Fruit fly (Drosophila melanogaster) whole organism, embryonic: ENCODE data around the gene rdog.

ENCODE experiments used
- Asciz ChIP-seq: fragments of 200-800 bp; sonication (Bioruptor generic); optimal IDR thresholded peaks from 2 replicates; lab custom pipeline; 2017; ENCODE audit warnings: missing biosample characterization, mild to moderate bottlenecking, missing genetic modification characterization, missing genetic modification reagents
- CG10267 ChIP-seq: fragments of 200-800 bp; sonication (Bioruptor generic); optimal IDR thresholded peaks from 2 replicates; lab custom pipeline; 2018; ENCODE audit warnings: missing biosample characterization, mild to moderate bottlenecking, missing genetic modification characterization, moderate library complexity
- CG11696 ChIP-seq: fragments of 200-800 bp; sonication (Bioruptor generic); IDR thresholded peaks from 2 replicates; pipeline ENCODE4 v1.3.6; 2022; ENCODE audit warnings: missing biosample characterization, missing genetic modification characterization
- CG12219 ChIP-seq: fragments of 200-800 bp; sonication (Bioruptor generic); optimal IDR thresholded peaks from 3 replicates; lab custom pipeline; 2018; ENCODE audit warnings: missing biosample characterization, mild to moderate bottlenecking, missing genetic modification characterization
- CG12942 ChIP-seq: fragments of 200-800 bp; sonication (Bioruptor generic); optimal IDR thresholded peaks from 3 replicates; lab custom pipeline; 2016; ENCODE audit warnings: missing biosample characterization, missing genetic modification characterization
- CG1529 ChIP-seq: fragments of 200-800 bp; sonication (Bioruptor generic); optimal IDR thresholded peaks from 3 replicates; lab custom pipeline; 2018; ENCODE audit warnings: missing biosample characterization, missing genetic modification characterization
- CG16813 ChIP-seq: fragments of 200-800 bp; sonication (Bioruptor generic); IDR thresholded peaks from 3 replicates; pipeline ENCODE4 v1.3.6; 2022; ENCODE audit warnings: missing biosample characterization, missing genetic modification characterization; ENCODE audit not compliant: partially characterized antibody
- CG17186 ChIP-seq: fragments of 200-800 bp; sonication (Bioruptor generic); optimal IDR thresholded peaks from 3 replicates; lab custom pipeline; 2017; ENCODE audit warnings: missing biosample characterization, missing genetic modification reagents, missing genetic modification characterization
- CG32772 ChIP-seq: fragments of 200-800 bp; sonication (Bioruptor generic); IDR thresholded peaks from 2 replicates; pipeline ENCODE4 v1.3.6; 2022; ENCODE audit warnings: missing biosample characterization, missing genetic modification characterization
- CG33557 ChIP-seq: fragments of 200-800 bp; sonication (Bioruptor generic); optimal IDR thresholded peaks from 2 replicates; lab custom pipeline; 2019; ENCODE audit warnings: missing biosample characterization, mild to moderate bottlenecking, missing genetic modification characterization, moderate library complexity
- CG34224 ChIP-seq: fragments of 200-800 bp; sonication (Bioruptor generic); IDR thresholded peaks from 3 replicates; pipeline ENCODE4 v1.3.6; 2022; ENCODE audit warnings: missing biosample characterization, missing genetic modification characterization; ENCODE audit not compliant: partially characterized antibody
- CG3726 ChIP-seq: fragments of 200-800 bp; sonication (Bioruptor generic); IDR thresholded peaks from 3 replicates; pipeline ENCODE4, ENCODE4 v1.3.6; 2022; ENCODE audit warnings: missing biosample characterization, missing genetic modification characterization
- CG3995 ChIP-seq: fragments of 200-800 bp; sonication (Bioruptor generic); optimal IDR thresholded peaks from 3 replicates; lab custom pipeline; 2016; ENCODE audit warnings: missing biosample characterization, missing genetic modification characterization
- CG4328 ChIP-seq: fragments of 200-800 bp; sonication (Bioruptor generic); optimal IDR thresholded peaks from 3 replicates; lab custom pipeline; 2017; ENCODE audit warnings: missing biosample characterization, missing genetic modification reagents, missing genetic modification characterization
- CG4617 ChIP-seq: fragments of 200-800 bp; sonication (Bioruptor generic); optimal IDR thresholded peaks from 3 replicates; lab custom pipeline; 2016; ENCODE audit warnings: missing biosample characterization, missing genetic modification characterization, borderline replicate concordance
- CG5245 ChIP-seq: fragments of 200-800 bp; sonication (Bioruptor generic); optimal IDR thresholded peaks from 3 replicates; lab custom pipeline; 2016; ENCODE audit warnings: missing biosample characterization, missing genetic modification characterization
- CG6272 ChIP-seq: fragments of 200-800 bp; sonication (Bioruptor generic); IDR thresholded peaks from 2 replicates; pipeline ENCODE4 v1.3.6; 2022; ENCODE audit warnings: missing biosample characterization, missing genetic modification characterization
- CG7357 ChIP-seq: fragments of 200-800 bp; sonication (Bioruptor generic); IDR thresholded peaks from 3 replicates; pipeline ENCODE4 v1.3.6; 2022; ENCODE audit warnings: missing biosample characterization, missing genetic modification characterization
- CG7556 ChIP-seq: fragments of 200-800 bp; sonication (Bioruptor generic); optimal IDR thresholded peaks from 2 replicates; lab custom pipeline; 2017; ENCODE audit warnings: missing biosample characterization, mild to moderate bottlenecking, missing genetic modification characterization
- CG7963 ChIP-seq: fragments of 200-800 bp; sonication (Bioruptor generic); IDR thresholded peaks from 3 replicates; pipeline ENCODE4 v1.3.6; 2022; ENCODE audit warnings: missing biosample characterization, missing genetic modification characterization; ENCODE audit not compliant: partially characterized antibody
- Chrac-16 ChIP-seq: fragments of 200-800 bp; sonication (Bioruptor generic); optimal IDR thresholded peaks from 3 replicates; lab custom pipeline; 2016; ENCODE audit warnings: missing biosample characterization, missing genetic modification characterization
- D19A ChIP-seq: fragments of 200-800 bp; optimal IDR thresholded peaks from 3 replicates; lab custom pipeline; 2019; ENCODE audit warnings: missing biosample characterization, mild to moderate bottlenecking, missing genetic modification characterization, moderate library complexity
- Dip2 ChIP-seq: fragments of 200-800 bp; sonication (Bioruptor generic); IDR thresholded peaks from 2 replicates; pipeline ENCODE4 v1.3.6; 2022; ENCODE audit warnings: missing biosample characterization, missing genetic modification characterization
- Fer1 ChIP-seq: fragments of 200-800 bp; sonication (Bioruptor generic); optimal IDR thresholded peaks from 2 replicates; lab custom pipeline; 2017; ENCODE audit warnings: missing biosample characterization, mild to moderate bottlenecking, missing genetic modification characterization
- Gug ChIP-seq: fragments of 200-800 bp; sonication (Bioruptor generic); IDR thresholded peaks from 4 replicates; pipeline ENCODE4 v1.3.6; 2022; ENCODE audit warnings: missing biosample characterization, missing genetic modification characterization
- Hr39 ChIP-seq: fragments of >200 bp; optimal IDR thresholded peaks from 2 replicates; lab custom pipeline; 2017
- Oaz ChIP-seq: fragments of 200-800 bp; sonication (Bioruptor generic); IDR thresholded peaks from 2 replicates; pipeline ENCODE4 v1.3.6; 2022; ENCODE audit warnings: missing biosample characterization, missing genetic modification characterization
- TFAM ChIP-seq: fragments of 200-800 bp; sonication (Bioruptor generic); optimal IDR thresholded peaks from 2 replicates; lab custom pipeline; 2017; ENCODE audit warnings: missing biosample characterization, missing genetic modification characterization, inconsistent platforms
- Trl ChIP-seq, 3 experiments: fragments of >200 bp in 2 of 3; fragments of 200-800 bp in 1 of 3; sonication (Bioruptor generic) in 1 of 3; optimal IDR thresholded peaks; 2 replicates in 1 of 3; 3 replicates in 2 of 3; lab custom pipeline; 2016 to 2017; ENCODE audit warnings: missing biosample characterization in 1 of 3, missing genetic modification characterization in 1 of 3
- Xrp1 ChIP-seq: fragments of 200-800 bp; sonication (Bioruptor generic); IDR thresholded peaks from 2 replicates; pipeline ENCODE4 v1.3.6; 2022; ENCODE audit warnings: missing biosample characterization, missing genetic modification characterization
- bigmax ChIP-seq: fragments of 200-800 bp; sonication (Bioruptor generic); optimal IDR thresholded peaks from 2 replicates; lab custom pipeline; 2018; ENCODE audit warnings: missing biosample characterization, mild to moderate bottlenecking, missing genetic modification characterization
- cas ChIP-seq: fragments of 200-800 bp; sonication (Bioruptor generic); IDR thresholded peaks from 2 replicates; pipeline ENCODE4 v1.3.6; 2022; ENCODE audit warnings: missing biosample characterization, missing genetic modification characterization
- dimm ChIP-seq: fragments of 200-800 bp; sonication (Bioruptor generic); IDR thresholded peaks from 2 replicates; pipeline ENCODE4 v1.3.6; 2022; ENCODE audit warnings: missing biosample characterization, missing genetic modification characterization
- disco-r ChIP-seq: fragments of 200-800 bp; sonication (Bioruptor generic); optimal IDR thresholded peaks from 2 replicates; lab custom pipeline; 2016; ENCODE audit warnings: missing biosample characterization, missing genetic modification characterization
- dpn ChIP-seq, 2 experiments: fragments of 200-800 bp; sonication (Bioruptor generic); optimal IDR thresholded peaks; 3 replicates each; lab custom pipeline; 2016; ENCODE audit warnings: missing biosample characterization in 2 of 2, missing genetic modification characterization in 2 of 2
- ewg ChIP-seq: fragments of 200-800 bp; sonication (Bioruptor generic); optimal IDR thresholded peaks from 3 replicates; lab custom pipeline; 2017; ENCODE audit warnings: mild to moderate bottlenecking, missing biosample characterization, missing genetic modification reagents, missing genetic modification characterization
- exex ChIP-seq: fragments of 200-800 bp; sonication (Bioruptor generic); optimal IDR thresholded peaks from 4 replicates; lab custom pipeline; 2018; ENCODE audit warnings: missing biosample characterization, mild to moderate bottlenecking, missing genetic modification characterization, moderate library complexity
- grau ChIP-seq: fragments of 200-800 bp; optimal IDR thresholded peaks from 3 replicates; lab custom pipeline; 2019; ENCODE audit warnings: missing biosample characterization, mild to moderate bottlenecking, missing genetic modification characterization, moderate library complexity
- gro ChIP-seq: fragments of 200-800 bp; sonication (Bioruptor generic); optimal IDR thresholded peaks from 2 replicates; lab custom pipeline; 2016; ENCODE audit warnings: missing biosample characterization, missing genetic modification characterization
- kah ChIP-seq: fragments of 200-800 bp; sonication (Bioruptor generic); optimal IDR thresholded peaks from 2 replicates; lab custom pipeline; 2018; ENCODE audit warnings: missing biosample characterization, mild to moderate bottlenecking, missing genetic modification characterization
- kay ChIP-seq: fragments of 200-800 bp; sonication (Bioruptor generic); optimal IDR thresholded peaks from 2 replicates; lab custom pipeline; 2016; ENCODE audit warnings: missing biosample characterization, missing genetic modification characterization
- phol ChIP-seq: fragments of 200-800 bp; sonication (Bioruptor generic); optimal IDR thresholded peaks from 3 replicates; lab custom pipeline; 2018; ENCODE audit warnings: missing biosample characterization, mild to moderate bottlenecking, missing genetic modification characterization, moderate library complexity
- pita ChIP-seq: fragments of 200-800 bp; sonication (Bioruptor generic); optimal IDR thresholded peaks from 2 replicates; lab custom pipeline; 2017; ENCODE audit warnings: missing biosample characterization, mild to moderate bottlenecking, missing genetic modification characterization
- pros ChIP-seq: fragments of 200-800 bp; sonication (Bioruptor generic); optimal IDR thresholded peaks from 3 replicates; lab custom pipeline; 2019; ENCODE audit warnings: missing biosample characterization, mild to moderate bottlenecking, missing genetic modification characterization, moderate library complexity
- pum ChIP-seq: fragments of 200-800 bp; sonication (Bioruptor generic); optimal IDR thresholded peaks from 2 replicates; lab custom pipeline; 2016; ENCODE audit warnings: missing biosample characterization, missing genetic modification characterization
- scrt ChIP-seq: fragments of 200-800 bp; sonication (Bioruptor generic); optimal IDR thresholded peaks from 2 replicates; lab custom pipeline; 2018; ENCODE audit warnings: missing biosample characterization, mild to moderate bottlenecking, missing genetic modification characterization, moderate library complexity
- sens ChIP-seq: fragments of 200-800 bp; sonication (Bioruptor generic); peaks from one replicate; lab custom pipeline; 2016; ENCODE audit warnings: missing biosample characterization, missing genetic modification characterization
- sqz ChIP-seq: fragments of 200-800 bp; sonication (Bioruptor generic); optimal IDR thresholded peaks from 3 replicates; lab custom pipeline; 2018; ENCODE audit warnings: missing biosample characterization, mild to moderate bottlenecking, missing genetic modification characterization
- tup ChIP-seq: fragments of 200-800 bp; sonication (Bioruptor generic); optimal IDR thresholded peaks from 2 replicates; lab custom pipeline; 2016; ENCODE audit warnings: missing biosample characterization, mild to moderate bottlenecking, missing genetic modification characterization, moderate library complexity
- twi ChIP-seq: fragments of 200-800 bp; optimal IDR thresholded peaks from 2 replicates; lab custom pipeline; 2019; ENCODE audit warnings: missing biosample characterization, mild to moderate bottlenecking, missing genetic modification characterization, moderate library complexity
- vvl ChIP-seq: fragments of 200-800 bp; sonication (Bioruptor generic); IDR thresholded peaks from 2 replicates; pipeline ENCODE4 v1.3.6; 2022; ENCODE audit warnings: missing biosample characterization, missing genetic modification characterization

Gene rdog

DNA sequence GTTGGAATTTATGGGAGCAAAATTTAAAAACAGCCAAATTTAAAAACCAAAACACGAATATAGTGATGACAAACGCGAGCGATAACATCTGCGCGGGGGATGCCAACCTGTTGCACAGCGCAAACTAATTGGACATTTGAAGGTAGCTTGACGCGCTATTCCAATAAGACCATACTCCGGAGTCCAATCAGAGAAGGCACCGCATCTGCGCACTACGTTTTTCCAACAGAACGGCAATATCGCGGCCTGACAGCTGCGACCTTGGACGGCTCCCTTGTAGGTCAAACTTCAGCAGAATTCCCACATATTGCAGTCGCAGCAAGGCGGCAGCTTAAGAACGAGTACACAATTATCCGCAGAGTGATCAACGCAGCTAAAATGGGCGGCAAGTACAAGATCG lies 9.8 kb upstream of the rdog start, which contains the start of the genes CG11882 and Pglym78 (continued):
- TF ChIP-seq Oaz (GFP tag; lab: Robert Waterston, UW) = no peak
- TF ChIP-seq Fer1 (GFP tag; lab: Kevin White, UChicago) = peak; percentile 52
- peak; percentile 65 for TF ChIP-seq pum (GFP tag; lab: Kevin White, UChicago)
- TF ChIP-seq sqz (GFP tag; lab: Kevin White, UChicago) = no peak
- TF ChIP-seq CG4617 (GFP tag; lab: Kevin White, UChicago) = peak; percentile 73
- TF ChIP-seq Trl (optimal IDR thresholded peaks at IDR 0.05; lab: Kevin White, UChicago) = no peak
- peak; percentile 64 for TF ChIP-seq Trl (GFP tag; optimal IDR thresholded peaks at IDR 0.05; lab: Kevin White, UChicago)
- no peak for TF ChIP-seq cas (GFP tag; lab: Robert Waterston, UW)
- peak; percentile 31 for TF ChIP-seq grau (tag; lab: Kevin White, UChicago)
- TF ChIP-seq exex (tag; lab: Kevin White, UChicago) = peak; percentile 60
- peak; percentile 41; the same call in 1 of the 2 replicates for TF ChIP-seq CG6272 (GFP tag; lab: Robert Waterston, UW)
- TF ChIP-seq CG34224 (GFP tag; lab: Robert Waterston, UW) = peak; percentile 72
- peak; percentile 20 for TF ChIP-seq kay (GFP tag; lab: Kevin White, UChicago)
- no peak for TF ChIP-seq CG4328 (GFP tag; lab: Kevin White, UChicago)
- no peak for TF ChIP-seq CG3995 (GFP tag; lab: Kevin White, UChicago)
- peak; percentile 28 for TF ChIP-seq twi
- peak; percentile 28 for TF ChIP-seq phol
- no peak for TF ChIP-seq pita
- peak; percentile 20; the same call in 1 of the 2 replicates for TF ChIP-seq Xrp1 (GFP tag; lab: Robert Waterston, UW)
- TF ChIP-seq ewg (GFP tag; lab: Kevin White, UChicago) = peak; percentile 100
- no peak for TF ChIP-seq CG7357 (GFP tag; lab: Robert Waterston, UW)
- no peak for TF ChIP-seq Asciz
- no peak for TF ChIP-seq CG32772 (GFP tag; lab: Robert Waterston, UW)
- peak; percentile 88 for TF ChIP-seq sens (GFP tag; lab: Kevin White, UChicago)
- TF ChIP-seq CG10267 (tag; lab: Kevin White, UChicago) = peak; percentile 36
- no peak for TF ChIP-seq Dip2 (GFP tag; lab: Robert Waterston, UW)
- peak; percentile 62 for TF ChIP-seq scrt (GFP tag; lab: Kevin White, UChicago)
- peak; percentile 55 to 58 for TF ChIP-seq dpn (GFP tag; optimal IDR thresholded peaks at IDR 0.05; lab: Kevin White, UChicago)
- TF ChIP-seq vvl = peak; percentile 83
- no peak for TF ChIP-seq tup (GFP tag; lab: Kevin White, UChicago)
- no peak for TF ChIP-seq Hr39 (lab: Kevin White, UChicago)
- TF ChIP-seq CG12219 = no peak
- no peak for TF ChIP-seq CG33557 (GFP tag; lab: Kevin White, UChicago)
- TF ChIP-seq TFAM (GFP tag; lab: Kevin White, UChicago) = no peak
- peak; percentile 46; the same call in 1 of the 4 replicates for TF ChIP-seq Gug
- TF ChIP-seq pros (GFP tag; lab: Kevin White, UChicago) = peak; percentile 3
- TF ChIP-seq CG11696 = no peak
- TF ChIP-seq Chrac-16 (GFP tag; lab: Kevin White, UChicago) = peak; percentile 36
- TF ChIP-seq gro = peak; percentile 55
- TF ChIP-seq disco-r (GFP tag; lab: Kevin White, UChicago) = no peak
- TF ChIP-seq CG1529 = no peak
- no peak for TF ChIP-seq CG7556 (GFP tag; lab: Kevin White, UChicago)
- TF ChIP-seq dimm (GFP tag; lab: Robert Waterston, UW) = no peak
- peak; percentile 92 for TF ChIP-seq CG17186 (GFP tag; lab: Kevin White, UChicago)
- peak; percentile 37 for TF ChIP-seq CG12942 (GFP tag; lab: Kevin White, UChicago)
- no peak for TF ChIP-seq CG5245 (GFP tag; lab: Kevin White, UChicago)
- TF ChIP-seq D19A (tag; lab: Kevin White, UChicago) = no peak
- TF ChIP-seq kah = peak; percentile 82
- no peak for TF ChIP-seq CG7963 (GFP tag; lab: Robert Waterston, UW)
- TF ChIP-seq CG3726 (GFP tag; lab: Robert Waterston, UW) = no peak
- peak; percentile 4 for TF ChIP-seq bigmax
- no peak for TF ChIP-seq CG16813 (GFP tag; lab: Robert Waterston, UW)
